Fruit fly (Drosophila melanogaster): Measurements from ENCODE around the gene Gcat.
A peak's percentile ranks its signal among the peaks of the same experiment; 100 is the strongest.

Gene Gcat

dm6 chr3L:11800761-11801160 lies at the start of gene Gcat:
Gcat (minus strand) TSS chr3L:11800861.
- no peak for TF ChIP-seq noc (tag; optimal IDR thresholded peaks at IDR 0.05)

DNA sequence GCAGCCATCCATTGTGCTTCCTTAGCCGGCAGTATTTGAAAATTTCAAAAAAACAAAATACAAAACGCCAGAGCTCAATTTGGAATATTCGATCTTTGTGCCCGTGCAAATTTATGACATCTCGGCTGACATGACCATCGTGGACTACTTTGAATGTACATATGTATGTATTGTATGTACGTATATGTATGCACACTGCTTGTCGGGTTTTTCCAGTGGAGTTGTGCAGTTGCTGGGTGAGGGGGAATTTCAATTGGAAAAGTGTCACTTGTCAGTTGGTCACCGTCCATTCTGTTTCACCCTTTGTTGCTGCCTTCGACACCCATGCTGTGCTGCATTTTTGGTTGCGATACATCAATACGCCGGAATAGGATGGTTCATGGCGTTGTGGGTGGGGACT lies 47.0 kb upstream of the Gcat start, which contains the start of gene CG12521:
Gene CG12521, minus strand, starts transcription at position 101 of the 400 bp plus-strand sequence.
- no peak for TF ChIP-seq noc (tag; optimal IDR thresholded peaks at IDR 0.05)

dm6 chr3L:11836575-11837077 lies 36.0 kb upstream of the Gcat start, which contains the start of gene CG43064:
CG43064 (minus strand) TSS chr3L:11836721.
- TF ChIP-seq noc (tag; optimal IDR thresholded peaks at IDR 0.05), result no peak

- TF ChIP-seq noc (tag; optimal IDR thresholded peaks at IDR 0.05), result no peak
Observed at dm6 chr3L:11833296-11833717, 32.6 kb upstream of the Gcat start, which contains the start of gene CycA. CycA (minus strand) TSS chr3L:11833578.

dm6 chr3L:11832360-11833295 lies 32.0 kb upstream of the Gcat start:
- no peak for TF ChIP-seq noc (tag; optimal IDR thresholded peaks at IDR 0.05)

dm6 chr3L:11831199-11831598 lies 30.5 kb upstream of the Gcat start:
- TF ChIP-seq noc (tag; optimal IDR thresholded peaks at IDR 0.05), result no peak

dm6 chr3L:11828730-11829129 lies 28.1 kb upstream of the Gcat start, which contains the start of gene CG7264:
CG7264 (plus strand) TSS chr3L:11829030.
- TF ChIP-seq noc (tag; optimal IDR thresholded peaks at IDR 0.05), result no peak

- no peak for TF ChIP-seq noc (tag; optimal IDR thresholded peaks at IDR 0.05)
Observed at dm6 chr3L:11825560-11826153, 25.0 kb upstream of the Gcat start, which contains the start of gene CG32095. CG32095 (minus strand) TSS chr3L:11825732.

DNA sequence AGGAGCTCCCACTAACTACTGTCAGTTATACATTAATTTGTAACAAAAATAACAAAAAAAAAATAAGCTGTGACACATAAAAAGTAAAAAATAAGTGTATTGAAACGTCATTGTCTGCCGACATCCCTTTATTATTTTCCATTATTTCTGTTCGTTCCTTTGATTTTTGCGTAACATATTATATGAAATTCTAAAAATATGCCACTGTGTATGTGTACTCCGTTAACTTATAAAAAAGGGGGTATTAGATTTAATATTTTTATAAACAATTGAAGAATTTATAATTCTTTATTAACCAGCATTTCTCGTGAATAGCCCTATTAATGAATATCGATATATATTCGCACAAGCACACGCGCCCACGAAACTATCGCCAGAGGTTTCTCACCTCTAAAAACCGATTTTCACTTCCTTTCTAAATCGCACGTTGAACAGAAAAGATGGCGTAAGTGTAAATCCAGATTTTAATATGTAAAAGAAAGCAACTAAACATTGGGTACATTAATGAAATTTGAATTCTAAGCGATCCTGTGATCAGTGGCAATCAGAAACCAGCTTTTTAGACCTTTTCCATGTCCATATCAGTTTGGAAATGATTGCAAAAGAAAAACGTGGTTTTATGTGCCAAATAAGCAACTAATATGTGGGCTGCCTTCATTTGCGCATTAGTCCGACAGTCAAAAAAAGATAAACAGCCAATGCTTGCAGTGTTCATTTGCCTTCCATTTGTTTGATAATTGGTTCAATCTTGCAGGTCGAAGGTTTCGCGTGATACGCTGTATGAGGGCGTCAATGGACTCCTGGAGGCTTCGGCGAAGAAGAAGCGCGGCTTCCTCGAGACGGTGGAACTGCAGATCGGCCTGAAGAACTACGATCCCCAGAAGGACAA lies 22.0 kb upstream of the Gcat start, which contains the start of gene RpL10Ab:
Gene RpL10Ab, plus strand, starts transcription at position 406 of the 889 bp plus-strand sequence.
- no peak for TF ChIP-seq noc (tag; optimal IDR thresholded peaks at IDR 0.05)

dm6 chr3L:11821723-11822445 lies 21.2 kb upstream of the Gcat start, which contains the start of the genes CG11597 and CG5946:
CG11597 (minus strand) TSS chr3L:11822275.
CG5946 (minus strand) TSS chr3L:11822275.
- TF ChIP-seq noc (tag; optimal IDR thresholded peaks at IDR 0.05), result no peak

DNA sequence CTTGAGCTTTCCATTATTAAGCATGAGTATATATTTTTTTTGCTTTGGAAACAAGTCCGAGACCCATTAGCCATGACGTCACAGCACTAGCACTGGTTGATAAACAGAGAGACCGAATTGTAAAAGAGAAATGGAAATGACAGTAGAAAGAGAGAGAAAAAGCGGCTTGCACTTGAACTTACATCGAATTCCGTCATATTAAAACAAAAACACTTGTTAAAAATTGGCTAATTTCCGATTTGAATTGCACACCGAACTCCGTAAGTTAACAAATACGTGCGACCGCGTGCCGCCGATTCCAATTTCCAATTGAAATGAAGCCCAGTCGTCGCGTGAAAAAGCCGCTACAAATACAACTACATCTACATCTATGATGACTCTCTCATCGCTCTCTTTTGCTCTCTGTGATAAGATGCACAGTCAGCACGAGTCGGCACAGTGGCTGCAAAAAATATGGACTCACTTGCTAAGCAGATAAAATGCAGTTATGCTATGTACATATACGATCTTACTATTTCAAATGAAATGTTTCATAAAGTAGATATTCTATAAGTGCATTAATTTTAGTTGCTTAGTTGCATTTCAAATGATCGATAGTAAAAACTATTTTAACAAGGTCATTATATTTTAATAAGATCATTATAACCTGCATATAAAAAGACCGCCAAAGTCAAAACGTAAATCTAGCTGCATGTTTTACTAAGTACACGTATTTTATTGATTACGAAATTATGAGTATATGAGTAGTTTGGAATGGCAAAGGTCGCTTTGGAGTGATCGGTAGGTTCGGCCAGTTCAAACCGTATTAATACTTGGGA lies 19.2 kb upstream of the Gcat start:
- peak; percentile 55 for TF ChIP-seq noc (tag; optimal IDR thresholded peaks at IDR 0.05)

DNA sequence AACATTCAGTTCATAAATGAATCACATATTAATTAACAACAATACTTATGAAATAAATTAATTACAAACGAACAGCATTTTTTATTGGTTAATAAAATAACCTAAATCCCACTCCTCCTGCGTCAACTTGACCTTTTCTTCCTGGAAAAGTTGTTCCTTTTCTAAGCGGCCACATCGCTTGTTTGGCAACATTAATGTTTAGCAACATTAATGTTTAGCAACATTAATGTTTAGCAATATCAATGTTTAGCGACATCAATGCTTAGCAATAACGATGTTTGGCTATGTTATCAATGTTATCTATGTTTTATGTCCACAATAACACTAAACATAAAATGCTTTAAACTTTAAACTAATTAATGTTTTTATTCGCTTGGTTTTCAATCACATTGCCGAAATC lies 16.0 kb upstream of the Gcat start:
- no peak for TF ChIP-seq noc (tag; optimal IDR thresholded peaks at IDR 0.05)

DNA sequence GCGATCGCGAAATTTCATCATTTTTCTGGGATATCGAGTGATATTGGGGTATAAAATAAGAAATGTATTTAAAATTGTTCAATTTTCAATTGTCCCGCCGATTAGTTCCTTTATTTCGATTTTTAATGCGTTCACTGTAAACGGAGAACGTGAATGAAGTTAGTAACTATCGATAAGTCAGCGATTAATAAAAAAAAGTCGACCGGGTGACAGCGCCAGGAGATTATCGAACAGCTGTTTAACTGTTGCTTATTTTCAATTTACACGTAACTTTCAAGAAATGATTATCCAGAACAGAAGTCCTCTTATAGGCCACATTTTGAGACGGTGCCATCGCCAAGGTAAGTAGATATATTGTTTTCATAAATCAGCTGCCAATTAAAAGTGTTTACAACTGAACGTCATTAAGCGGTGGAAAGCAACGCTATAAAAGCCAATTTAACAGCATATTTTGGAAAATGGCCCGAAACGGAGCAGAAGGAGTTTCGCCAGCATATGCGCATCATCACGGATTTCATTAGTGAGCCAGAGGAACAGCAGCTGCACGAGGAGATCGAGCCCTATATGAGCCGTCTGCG lies 14.6 kb upstream of the Gcat start, which contains the start of gene CG14130:
Gene CG14130, plus strand, starts transcription at position 225 of the 578 bp plus-strand sequence.
- TF ChIP-seq noc (tag; optimal IDR thresholded peaks at IDR 0.05), result no peak
